Worm (Caenorhabditis elegans): ENCODE results near the gene Y62E10A.3.

- TF ChIP-seq dpl-1 (GFP tag; optimal IDR thresholded peaks at IDR 0.05), result no peak
- TF ChIP-seq rnt-1 (tag; optimal IDR thresholded peaks at IDR 0.05), result no peak
- TF ChIP-seq mdl-1 (tag; optimal IDR thresholded peaks at IDR 0.05), result no peak
- TF ChIP-seq elt-3 (tag; optimal IDR thresholded peaks at IDR 0.05), result no peak
- TF ChIP-seq snpc-4 (tag; optimal IDR thresholded peaks at IDR 0.05), result no peak
Observed at ce11 chrIV:13327064-13327463, 33.0 kb downstream of the Y62E10A.3 start.
